Worm (Caenorhabditis elegans) whole organism, L2 larva: ENCODE data around the gene srsx-9.

Source experiments
- C34F6.9 ChIP-seq: fragments of 150-350 bp; optimal IDR thresholded peaks from 2 replicates; lab custom pipeline; 2014; ENCODE audit warnings: missing biosample characterization, missing genetic modification characterization
- R02D3.7 ChIP-seq: fragments of 150-350 bp; optimal IDR thresholded peaks from 2 replicates; lab custom pipeline; 2014; ENCODE audit warnings: missing biosample characterization, missing genetic modification characterization
- Y55F3AM.14 ChIP-seq: fragments of 200-800 bp; sonication (Bioruptor generic); optimal IDR thresholded peaks from 2 replicates; lab custom pipeline; 2018; ENCODE audit warnings: mild to moderate bottlenecking, missing genetic modification characterization, missing compliant biosample characterization
- ZK546.5 ChIP-seq: sonication (generic microtip); optimal IDR thresholded peaks from 2 replicates; lab custom pipeline; 2017; ENCODE audit warnings: missing biosample characterization, missing genetic modification characterization
- alr-1 ChIP-seq: fragments of 150-350 bp; optimal IDR thresholded peaks from 2 replicates; lab custom pipeline; 2014; ENCODE audit warnings: missing biosample characterization, missing genetic modification characterization
- blmp-1 ChIP-seq: sonication (generic microtip); optimal IDR thresholded peaks from 2 replicates; lab custom pipeline; 2017; ENCODE audit warnings: missing genetic modification characterization, mild to moderate bottlenecking, missing compliant biosample characterization, antibody characterized with exemption, moderate library complexity; ENCODE audit not compliant: insufficient read depth
- crh-2 ChIP-seq: sonication (generic microtip); optimal IDR thresholded peaks from 2 replicates; lab custom pipeline; 2017; ENCODE audit warnings: missing biosample characterization, missing genetic modification characterization
- dmd-4 ChIP-seq: sonication (generic microtip); optimal IDR thresholded peaks from 2 replicates; lab custom pipeline; 2017; ENCODE audit warnings: missing biosample characterization, missing genetic modification characterization
- egl-27 ChIP-seq: sonication (generic microtip); optimal IDR thresholded peaks from 3 replicates; lab custom pipeline; 2017; ENCODE audit warnings: missing biosample characterization, missing genetic modification reagents, missing genetic modification characterization
- elt-1 ChIP-seq: fragments of 150-350 bp; optimal IDR thresholded peaks from 2 replicates; lab custom pipeline; 2014; ENCODE audit warnings: missing biosample characterization, missing genetic modification characterization
- elt-3 ChIP-seq: sonication (generic microtip); optimal IDR thresholded peaks from 2 replicates; lab custom pipeline; 2017; ENCODE audit warnings: missing biosample characterization, missing genetic modification characterization
- fos-1 ChIP-seq: fragments of 150-350 bp; optimal IDR thresholded peaks from 2 replicates; lab custom pipeline; 2014; ENCODE audit warnings: missing biosample characterization, missing genetic modification characterization
- gmeb-1 ChIP-seq: fragments of 150-350 bp; optimal IDR thresholded peaks from 2 replicates; lab custom pipeline; 2014; ENCODE audit warnings: missing biosample characterization, missing genetic modification characterization
- lin-11 ChIP-seq: fragments of 150-350 bp; sonication (generic microtip); optimal IDR thresholded peaks from 2 replicates; lab custom pipeline; 2014; ENCODE audit warnings: missing biosample characterization, missing genetic modification characterization, inconsistent platforms, mixed read lengths
- lin-13 ChIP-seq: fragments of 150-350 bp; optimal IDR thresholded peaks from 2 replicates; lab custom pipeline; 2014; ENCODE audit warnings: missing biosample characterization, missing genetic modification reagents, missing genetic modification characterization
- lin-39 ChIP-seq: fragments of 150-350 bp; optimal IDR thresholded peaks from 2 replicates; lab custom pipeline; 2014; ENCODE audit warnings: missing biosample characterization, missing genetic modification reagents, missing genetic modification characterization
- lsy-2 ChIP-seq, 2 experiments: fragments of 150-350 bp in 1 of 2; sonication (generic microtip) in 1 of 2; optimal IDR thresholded peaks; 2 replicates each; lab custom pipeline; 2014 to 2017; ENCODE audit warnings: missing biosample characterization in 2 of 2, missing genetic modification characterization in 2 of 2
- mab-5 ChIP-seq: fragments of 150-350 bp; optimal IDR thresholded peaks from 2 replicates; lab custom pipeline; 2014; ENCODE audit warnings: missing biosample characterization, missing genetic modification characterization
- mbf-1 ChIP-seq: sonication (generic microtip); optimal IDR thresholded peaks from 2 replicates; lab custom pipeline; 2017; ENCODE audit warnings: missing biosample characterization, missing genetic modification characterization
- mdl-1 ChIP-seq, 2 experiments: fragments of 150-350 bp in 1 of 2; sonication (generic microtip) in 1 of 2; optimal IDR thresholded peaks; 2 replicates each; lab custom pipeline; 2017; ENCODE audit warnings: missing biosample characterization in 2 of 2, missing genetic modification characterization in 2 of 2
- nhr-10 ChIP-seq: sonication (generic microtip); optimal IDR thresholded peaks from 2 replicates; lab custom pipeline; 2017; ENCODE audit warnings: missing biosample characterization, missing genetic modification characterization
- nhr-11 ChIP-seq: fragments of 150-350 bp; optimal IDR thresholded peaks from 2 replicates; lab custom pipeline; 2014; ENCODE audit warnings: missing biosample characterization, missing genetic modification characterization
- nhr-129 ChIP-seq: fragments of 150-350 bp; optimal IDR thresholded peaks from 2 replicates; lab custom pipeline; 2014; ENCODE audit warnings: missing biosample characterization, missing genetic modification characterization
- nhr-21 ChIP-seq: fragments of 150-350 bp; optimal IDR thresholded peaks from 2 replicates; lab custom pipeline; 2014; ENCODE audit warnings: missing biosample characterization, missing genetic modification characterization
- nhr-237 ChIP-seq: fragments of 150-350 bp; optimal IDR thresholded peaks from 2 replicates; lab custom pipeline; 2014; ENCODE audit warnings: missing biosample characterization, missing genetic modification characterization
- nhr-25 ChIP-seq: fragments of 150-350 bp; sonication (generic microtip); optimal IDR thresholded peaks from 3 replicates; lab custom pipeline; 2014; ENCODE audit warnings: missing biosample characterization, missing genetic modification characterization
- nhr-6 ChIP-seq: fragments of 150-350 bp; optimal IDR thresholded peaks from 2 replicates; lab custom pipeline; 2014; ENCODE audit warnings: missing biosample characterization, missing genetic modification characterization
- peb-1 ChIP-seq: fragments of 150-350 bp; optimal IDR thresholded peaks from 2 replicates; lab custom pipeline; 2014; ENCODE audit warnings: missing biosample characterization, missing genetic modification characterization
- sem-4 ChIP-seq: fragments of 150-350 bp; optimal IDR thresholded peaks from 2 replicates; lab custom pipeline; 2014; ENCODE audit warnings: missing biosample characterization, missing genetic modification reagents, missing genetic modification characterization
- skn-1 ChIP-seq: sonication (generic microtip); optimal IDR thresholded peaks from 2 replicates; lab custom pipeline; 2017; ENCODE audit warnings: missing biosample characterization, missing genetic modification characterization
- sma-3 ChIP-seq: sonication (generic microtip); optimal IDR thresholded peaks from 2 replicates; lab custom pipeline; 2016; ENCODE audit warnings: missing genetic modification reagents, missing genetic modification characterization, missing compliant biosample characterization
- unc-39 ChIP-seq: fragments of 150-350 bp; optimal IDR thresholded peaks from 2 replicates; lab custom pipeline; 2014; ENCODE audit warnings: missing biosample characterization, missing genetic modification characterization
- unc-55 ChIP-seq: fragments of 150-350 bp; sonication (generic microtip); optimal IDR thresholded peaks from 3 replicates; lab custom pipeline; 2014; ENCODE audit warnings: missing biosample characterization, missing genetic modification reagents, missing genetic modification characterization
- ztf-1 ChIP-seq: fragments of 200-800 bp; sonication (Bioruptor generic); conservative IDR thresholded peaks from 2 replicates; pipeline ENCODE4 v1.3.6; 2022; ENCODE audit warnings: missing genetic modification characterization, missing compliant biosample characterization
- ztf-11 ChIP-seq: sonication (generic microtip); optimal IDR thresholded peaks from 2 replicates; lab custom pipeline; 2017; ENCODE audit warnings: missing biosample characterization, missing genetic modification characterization
- ztf-4 ChIP-seq: fragments of 150-350 bp; optimal IDR thresholded peaks from 2 replicates; lab custom pipeline; 2014; ENCODE audit warnings: missing biosample characterization, missing genetic modification characterization

srsx-9 gene

ce11 chrV:4951434-4951833 is 21.4 kb downstream of the srsx-9 start, which contains the start of gene str-207:
Gene str-207 (plus strand): TSS chrV:4951734.
- no peak for TF ChIP-seq gmeb-1
- TF ChIP-seq elt-1 (tag; lab: Kevin White, UChicago): no peak
- no peak for TF ChIP-seq elt-3 (tag; lab: Kevin White, UChicago)
- no peak for TF ChIP-seq nhr-25 (tag; lab: Kevin White, UChicago)
- no peak for TF ChIP-seq C34F6.9 (tag; lab: Kevin White, UChicago)
- no peak for TF ChIP-seq nhr-6 (tag; lab: Kevin White, UChicago)
- no peak for TF ChIP-seq alr-1 (tag; lab: Kevin White, UChicago)
- TF ChIP-seq sem-4: no peak
- no peak for TF ChIP-seq nhr-11 (tag; lab: Kevin White, UChicago)
- no peak for TF ChIP-seq nhr-21 (tag; lab: Kevin White, UChicago)
- TF ChIP-seq ztf-1 (GFP tag; lab: Robert Waterston, UW): no peak
- no peak for TF ChIP-seq R02D3.7 (tag; lab: Kevin White, UChicago)

DNA sequence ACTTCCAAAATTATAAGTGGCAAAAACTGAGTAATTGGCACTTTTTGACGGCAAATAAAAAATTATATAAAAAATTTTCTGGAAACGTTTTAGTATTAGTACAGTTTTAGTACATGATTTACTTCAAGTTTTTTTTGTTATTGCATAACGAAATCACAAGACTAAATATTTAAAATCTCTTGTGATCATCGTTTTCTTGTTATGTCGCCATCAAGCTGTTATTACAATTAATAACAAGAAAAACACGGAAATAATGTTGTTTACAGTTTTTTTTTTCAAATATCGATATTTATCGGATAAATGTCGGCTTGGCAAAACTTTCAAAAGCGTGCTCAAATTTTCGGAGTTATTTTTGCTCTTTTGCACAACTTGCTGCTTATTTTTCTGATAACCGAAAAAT is 24.2 kb downstream of the srsx-9 start, which contains the start of gene str-209:
str-209 (plus strand) TSS at position 301 of the 400 bp plus-strand sequence.
- TF ChIP-seq ZK546.5 (tag; lab: Kevin White, UChicago) (no peak), Y55F3AM.14 (GFP tag; lab: Kevin White, UChicago) (no peak), lin-39 (no peak), blmp-1 (tag; lab: Kevin White, UChicago) (no peak), ztf-4 (tag; lab: Kevin White, UChicago) (no peak), nhr-237 (tag; lab: Kevin White, UChicago) (no peak), lin-11 (tag; lab: Kevin White, UChicago) (no peak), mab-5 (tag; lab: Kevin White, UChicago) (no peak), R02D3.7 (tag; lab: Kevin White, UChicago) (no peak), dmd-4 (tag; lab: Kevin White, UChicago) (no peak), sma-3 (GFP tag; lab: Kevin White, UChicago) (no peak)
- TF ChIP-seq, all 48 proteins: peak for 0

ce11 chrV:4944219-4944618 is 28.6 kb downstream of the srsx-9 start, which contains the start of gene str-211:
Gene str-211 (minus strand): TSS chrV:4944319.
- no peak for TF ChIP-seq nhr-237 (tag; lab: Kevin White, UChicago)

DNA sequence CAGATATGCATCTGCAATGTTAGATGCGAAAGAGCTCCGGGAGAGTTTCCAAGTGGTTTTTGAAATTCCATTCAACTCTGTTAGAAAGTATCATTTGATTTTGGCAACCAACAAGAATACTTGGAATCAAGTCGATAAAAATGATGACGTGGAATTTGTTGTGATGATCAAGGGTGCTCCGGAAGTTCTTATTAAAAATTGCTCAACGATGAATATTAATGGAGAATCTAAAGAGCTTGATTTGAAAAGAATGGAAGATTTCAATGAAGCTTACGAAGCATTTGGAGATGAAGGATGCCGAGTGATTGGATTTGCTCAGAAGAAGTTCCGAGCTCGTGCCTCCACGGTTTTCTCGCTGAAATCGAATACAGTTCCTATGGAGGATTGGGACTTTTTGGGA is 35.5 kb downstream of the srsx-9 start:
- TF ChIP-seq unc-55 (GFP tag; lab: Kevin White, UChicago) (no peak), nhr-25 (tag; lab: Kevin White, UChicago) (no peak), elt-1 (tag; lab: Kevin White, UChicago) (no peak), nhr-10 (tag; lab: Kevin White, UChicago) (no peak), crh-2 (tag; lab: Kevin White, UChicago) (no peak), nhr-237 (tag; lab: Kevin White, UChicago) (no peak), unc-39 (no peak), lin-13 (no peak), mdl-1 (tag; optimal IDR thresholded peaks at IDR 0.05; lab: Kevin White, UChicago) (no peak), dmd-4 (tag; lab: Kevin White, UChicago) (no peak), blmp-1 (tag; lab: Kevin White, UChicago) (no peak), nhr-129 (tag; lab: Kevin White, UChicago) (no peak), skn-1 (tag; lab: Kevin White, UChicago) (no peak), gmeb-1 (no peak), nhr-21 (tag; lab: Kevin White, UChicago) (no peak), alr-1 (tag; lab: Kevin White, UChicago) (no peak), elt-3 (tag; lab: Kevin White, UChicago) (no peak)

ce11 chrV:4935096-4935495 is 37.7 kb downstream of the srsx-9 start:
- peak; percentile 30 for TF ChIP-seq fos-1 (tag; lab: Kevin White, UChicago)
- TF ChIP-seq peb-1 (tag; lab: Kevin White, UChicago): no peak

DNA sequence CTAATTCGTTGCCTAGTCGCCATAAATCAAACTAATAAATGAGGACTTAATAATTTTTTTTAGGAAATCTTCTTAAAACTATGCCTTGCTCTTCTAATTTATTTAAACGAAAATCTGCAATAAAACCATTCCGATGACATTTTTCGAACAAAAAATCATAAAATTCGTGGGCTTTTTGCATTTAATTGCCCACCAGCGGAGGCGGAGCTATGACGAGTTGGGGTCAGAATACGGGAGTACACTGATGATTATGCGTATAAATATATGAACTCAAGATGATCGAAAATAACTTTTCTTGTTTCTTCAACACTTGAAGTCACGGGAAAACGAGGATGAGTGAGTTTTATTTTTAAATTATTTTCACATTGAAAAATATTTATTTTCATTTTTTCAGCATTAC is 38.4 kb downstream of the srsx-9 start, which contains the start of gene catp-2:
catp-2 (plus strand) TSS at position 301 of the 400 bp plus-strand sequence.
- TF ChIP-seq alr-1 (tag; lab: Kevin White, UChicago): no peak
- TF ChIP-seq mbf-1: no peak
- TF ChIP-seq lsy-2 (tag; optimal IDR thresholded peaks at IDR 0.05; lab: Kevin White, UChicago): no peak
- no peak for TF ChIP-seq egl-27 (tag; lab: Kevin White, UChicago)
- TF ChIP-seq mab-5 (tag; lab: Kevin White, UChicago): no peak
- TF ChIP-seq nhr-10 (tag; lab: Kevin White, UChicago): no peak
- TF ChIP-seq ztf-11 (tag; lab: Kevin White, UChicago): no peak
- TF ChIP-seq, all 48 proteins: peak for 0
